Worm (Caenorhabditis elegans) whole organism, midembryonic: Measurements from ENCODE around the gene vps-29.

Experiments
- flt-1 ChIP-seq: fragments of 200-800 bp; sonication (Bioruptor generic); IDR thresholded peaks from 2 replicates; pipeline ENCODE4 v1.3.6; 2022; ENCODE audit warnings: missing genetic modification characterization, missing compliant biosample characterization
- ref-1 ChIP-seq: fragments of 200-800 bp; sonication (Bioruptor generic); conservative IDR thresholded peaks from 2 replicates; pipeline ENCODE4 v1.3.6; 2022; ENCODE audit warnings: missing genetic modification reagents, missing genetic modification characterization, missing compliant biosample characterization

ce11 chrIII:10076042-10076441, 36.8 kb downstream of the vps-29 start:
- TF ChIP-seq ref-1 (GFP tag; lab: Robert Waterston, UW) = no peak
- TF ChIP-seq flt-1 (GFP tag; lab: Robert Waterston, UW) = no peak
